Fruit fly (Drosophila melanogaster) whole organism, embryonic: Measurements from ENCODE around the gene Wdr33.

Experiments used
- Atf6 ChIP-seq: fragments of 200-800 bp; sonication (Bioruptor generic); IDR thresholded peaks from 2 replicates; pipeline ENCODE4 v1.3.6; 2022; ENCODE audit warnings: missing biosample characterization, missing genetic modification characterization
- CG10274 ChIP-seq: fragments of 200-800 bp; sonication (Bioruptor generic); optimal IDR thresholded peaks from 3 replicates; lab custom pipeline; 2017; ENCODE audit warnings: missing biosample characterization, mild to moderate bottlenecking, missing genetic modification characterization
- CG1233 ChIP-seq: fragments of 200-800 bp; sonication (Bioruptor generic); optimal IDR thresholded peaks from 4 replicates; lab custom pipeline; 2018; ENCODE audit warnings: missing biosample characterization, mild to moderate bottlenecking, missing genetic modification characterization
- CG12744 ChIP-seq: fragments of 200-800 bp; sonication (Bioruptor generic); optimal IDR thresholded peaks from 2 replicates; lab custom pipeline; 2016; ENCODE audit warnings: missing biosample characterization, missing genetic modification characterization
- CG15269 ChIP-seq: fragments of 200-800 bp; sonication (Bioruptor generic); optimal IDR thresholded peaks from 2 replicates; lab custom pipeline; 2018; ENCODE audit warnings: missing biosample characterization, mild to moderate bottlenecking, missing genetic modification characterization, moderate library complexity
- CG1602 ChIP-seq: fragments of 200-800 bp; sonication (Bioruptor generic); optimal IDR thresholded peaks from 3 replicates; lab custom pipeline; 2016; ENCODE audit warnings: missing biosample characterization, missing genetic modification characterization
- CG1603 ChIP-seq: fragments of 200-800 bp; sonication (Bioruptor generic); optimal IDR thresholded peaks from 2 replicates; lab custom pipeline; 2019; ENCODE audit warnings: missing biosample characterization, mild to moderate bottlenecking, missing genetic modification characterization, moderate library complexity
- CG16815 ChIP-seq: fragments of 200-800 bp; sonication (Bioruptor generic); optimal IDR thresholded peaks from 3 replicates; lab custom pipeline; 2017; ENCODE audit warnings: missing biosample characterization, mild to moderate bottlenecking, missing genetic modification characterization
- CG18011 ChIP-seq: fragments of 200-800 bp; sonication (Bioruptor generic); optimal IDR thresholded peaks from 2 replicates; lab custom pipeline; 2017; ENCODE audit warnings: missing biosample characterization, missing genetic modification characterization, mild to moderate bottlenecking, moderate library complexity, missing genotype
- CG1832 ChIP-seq: fragments of 200-800 bp; sonication (Bioruptor generic); optimal IDR thresholded peaks from 2 replicates; lab custom pipeline; 2017; ENCODE audit warnings: missing biosample characterization, mild to moderate bottlenecking, missing genetic modification characterization, inconsistent platforms
- CG2116 ChIP-seq: fragments of 200-800 bp; sonication (Bioruptor generic); optimal IDR thresholded peaks from 3 replicates; lab custom pipeline; 2018; ENCODE audit warnings: missing biosample characterization, mild to moderate bottlenecking, missing genetic modification characterization
- CG2199 ChIP-seq: fragments of 200-800 bp; sonication (Bioruptor generic); IDR thresholded peaks from 3 replicates; pipeline ENCODE4 v1.3.6; 2022; ENCODE audit warnings: missing biosample characterization, missing genetic modification characterization
- CG3065 ChIP-seq: fragments of 200-800 bp; sonication (Bioruptor generic); optimal IDR thresholded peaks from 2 replicates; lab custom pipeline; 2016; ENCODE audit warnings: missing biosample characterization, missing genetic modification characterization
- CG32532 ChIP-seq: fragments of 200-800 bp; sonication (Bioruptor generic); IDR thresholded peaks from 2 replicates; pipeline ENCODE4 v1.3.6; 2022; ENCODE audit warnings: missing biosample characterization, missing genetic modification characterization
- CG32767 ChIP-seq: fragments of 200-800 bp; sonication (Bioruptor generic); IDR thresholded peaks from 2 replicates; pipeline ENCODE4 v1.3.6; 2022; ENCODE audit warnings: missing biosample characterization, missing genetic modification characterization
- CG3281 ChIP-seq: fragments of 200-800 bp; sonication (Bioruptor generic); optimal IDR thresholded peaks from 3 replicates; lab custom pipeline; 2017; ENCODE audit warnings: missing biosample characterization, mild to moderate bottlenecking, missing genetic modification characterization
- CG42726 ChIP-seq: fragments of 200-800 bp; sonication (Bioruptor generic); IDR thresholded peaks from 2 replicates; pipeline ENCODE4 v1.3.6; 2022; ENCODE audit warnings: missing biosample characterization, missing genetic modification characterization; ENCODE audit not compliant: partially characterized antibody
- CG7839 ChIP-seq: fragments of 200-800 bp; sonication (Bioruptor generic); optimal IDR thresholded peaks from 3 replicates; lab custom pipeline; 2018; ENCODE audit warnings: missing biosample characterization, mild to moderate bottlenecking, missing genetic modification characterization, moderate library complexity
- CG9932 ChIP-seq: fragments of 200-800 bp; sonication (Bioruptor generic); IDR thresholded peaks from 2 replicates; pipeline ENCODE4 v1.3.6; 2022; ENCODE audit warnings: missing biosample characterization, missing genetic modification characterization
- CHES-1-like ChIP-seq: fragments of 200-800 bp; sonication (Bioruptor generic); optimal IDR thresholded peaks from 2 replicates; lab custom pipeline; 2016; ENCODE audit warnings: missing biosample characterization, missing genetic modification characterization
- Dip3 ChIP-seq: fragments of 200-800 bp; sonication (Bioruptor generic); optimal IDR thresholded peaks from 3 replicates; lab custom pipeline; 2016; ENCODE audit warnings: missing biosample characterization, missing genetic modification characterization
- E2f2 ChIP-seq: fragments of 200-800 bp; sonication (Bioruptor generic); IDR thresholded peaks from 2 replicates; pipeline ENCODE4 v1.3.6; 2022; ENCODE audit warnings: missing biosample characterization, missing genetic modification characterization
- Ets65A ChIP-seq: fragments of 200-800 bp; sonication (Bioruptor generic); peaks from one replicate; lab custom pipeline; 2016; ENCODE audit warnings: missing biosample characterization, missing genetic modification characterization
- HLHmδ ChIP-seq: fragments of 200-800 bp; sonication (Bioruptor generic); optimal IDR thresholded peaks from 2 replicates; lab custom pipeline; 2018; ENCODE audit warnings: missing biosample characterization, mild to moderate bottlenecking, missing genetic modification characterization, moderate library complexity
- NC2α ChIP-seq: fragments of 200-800 bp; sonication (Bioruptor generic); optimal IDR thresholded peaks from 2 replicates; lab custom pipeline; 2016; ENCODE audit warnings: missing biosample characterization, missing genetic modification characterization
- Opbp ChIP-seq: fragments of 200-800 bp; sonication (Bioruptor generic); IDR thresholded peaks from 3 replicates; pipeline ENCODE4 v1.3.6; 2022; ENCODE audit warnings: missing biosample characterization, missing genetic modification characterization; ENCODE audit not compliant: partially characterized antibody
- Optix ChIP-seq: fragments of 200-800 bp; sonication (Bioruptor generic); IDR thresholded peaks from 3 replicates; pipeline ENCODE4 v1.3.6; 2022; ENCODE audit warnings: missing biosample characterization, missing genetic modification characterization
- Ravus ChIP-seq: fragments of 200-800 bp; sonication (Bioruptor generic); IDR thresholded peaks from 2 replicates; pipeline ENCODE4 v1.3.6; 2022; ENCODE audit warnings: missing biosample characterization, missing genetic modification characterization
- Side ChIP-seq: fragments of 200-800 bp; sonication (Bioruptor generic); optimal IDR thresholded peaks from 2 replicates; lab custom pipeline; 2016; ENCODE audit warnings: missing biosample characterization, missing genetic modification characterization
- Six4 ChIP-seq: fragments of 200-800 bp; sonication (Bioruptor generic); optimal IDR thresholded peaks from 2 replicates; lab custom pipeline; 2016; ENCODE audit warnings: missing biosample characterization, missing genetic modification characterization
- Sry-δ ChIP-seq: fragments of 200-800 bp; sonication (Bioruptor generic); optimal IDR thresholded peaks from 2 replicates; lab custom pipeline; 2016; ENCODE audit warnings: missing biosample characterization, missing genetic modification characterization
- Taf1 ChIP-seq: fragments of 200-800 bp; sonication (Bioruptor generic); IDR thresholded peaks from 2 replicates; pipeline ENCODE4 v1.3.6; 2022; ENCODE audit warnings: missing biosample characterization, missing genetic modification characterization
- ab ChIP-seq: fragments of 200-800 bp; sonication (Bioruptor generic); optimal IDR thresholded peaks from 2 replicates; lab custom pipeline; 2016; ENCODE audit warnings: missing biosample characterization, missing genetic modification characterization
- dmrt11E ChIP-seq: fragments of 200-800 bp; sonication (Bioruptor generic); optimal IDR thresholded peaks from 3 replicates; lab custom pipeline; 2018; ENCODE audit warnings: missing biosample characterization, mild to moderate bottlenecking, missing genetic modification characterization, moderate library complexity
- dpn ChIP-seq, 2 experiments: fragments of 200-800 bp; sonication (Bioruptor generic); optimal IDR thresholded peaks; 3 replicates each; lab custom pipeline; 2016; ENCODE audit warnings: missing biosample characterization in 2 of 2, missing genetic modification characterization in 2 of 2
- dysf ChIP-seq: fragments of 200-800 bp; sonication (Bioruptor generic); IDR thresholded peaks from 3 replicates; pipeline ENCODE4 v1.3.6; 2022; ENCODE audit warnings: missing biosample characterization, missing genetic modification characterization
- emc ChIP-seq: fragments of 200-800 bp; sonication (Bioruptor generic); optimal IDR thresholded peaks from 2 replicates; lab custom pipeline; 2016; ENCODE audit warnings: missing biosample characterization, missing genetic modification characterization
- fru ChIP-seq: fragments of >200 bp; optimal IDR thresholded peaks from 2 replicates; lab custom pipeline; 2017
- gro ChIP-seq: fragments of 200-800 bp; sonication (Bioruptor generic); optimal IDR thresholded peaks from 2 replicates; lab custom pipeline; 2016; ENCODE audit warnings: missing biosample characterization, missing genetic modification characterization
- gsb-n ChIP-seq: fragments of 200-800 bp; sonication (Bioruptor generic); optimal IDR thresholded peaks from 3 replicates; lab custom pipeline; 2018; ENCODE audit warnings: missing biosample characterization, mild to moderate bottlenecking, missing genetic modification characterization
- ham ChIP-seq: fragments of 200-800 bp; sonication (Bioruptor generic); IDR thresholded peaks from 2 replicates; pipeline ENCODE4 v1.3.6; 2022; ENCODE audit warnings: missing biosample characterization, missing genetic modification characterization
- jing ChIP-seq: fragments of 200-800 bp; sonication (Bioruptor generic); optimal IDR thresholded peaks from 2 replicates; lab custom pipeline; 2018; ENCODE audit warnings: missing biosample characterization, mild to moderate bottlenecking, missing genetic modification characterization
- ken ChIP-seq: fragments of 200-800 bp; sonication (Bioruptor generic); IDR thresholded peaks from 3 replicates; pipeline ENCODE4 v1.3.6; 2022; ENCODE audit warnings: missing biosample characterization, missing genetic modification characterization
- mam ChIP-seq: fragments of 200-800 bp; sonication (Bioruptor generic); optimal IDR thresholded peaks from 3 replicates; lab custom pipeline; 2016; ENCODE audit warnings: missing biosample characterization, missing genetic modification characterization
- nmo ChIP-seq: fragments of 200-800 bp; sonication (Bioruptor generic); optimal IDR thresholded peaks from 2 replicates; lab custom pipeline; 2018; ENCODE audit warnings: missing biosample characterization, mild to moderate bottlenecking, missing genetic modification characterization, moderate library complexity
- scrt ChIP-seq: fragments of 200-800 bp; sonication (Bioruptor generic); optimal IDR thresholded peaks from 2 replicates; lab custom pipeline; 2018; ENCODE audit warnings: missing biosample characterization, mild to moderate bottlenecking, missing genetic modification characterization, moderate library complexity
- tgo ChIP-seq: fragments of 200-800 bp; sonication (Bioruptor generic); IDR thresholded peaks from 3 replicates; pipeline ENCODE4 v1.3.6; 2022; ENCODE audit warnings: missing biosample characterization, missing genetic modification characterization
- tna ChIP-seq: fragments of 200-800 bp; sonication (Bioruptor generic); IDR thresholded peaks from 2 replicates; pipeline ENCODE4 v1.3.6; 2022; ENCODE audit warnings: missing biosample characterization, missing genetic modification characterization; ENCODE audit not compliant: partially characterized antibody
- unc-4 ChIP-seq: fragments of 200-800 bp; sonication (Bioruptor generic); IDR thresholded peaks from 2 replicates; pipeline ENCODE4 v1.3.6; 2022; ENCODE audit warnings: missing biosample characterization, missing genetic modification characterization; ENCODE audit not compliant: partially characterized antibody
- yki ChIP-seq: fragments of >200 bp; optimal IDR thresholded peaks from 3 replicates; lab custom pipeline; 2018

The Wdr33 gene

DNA sequence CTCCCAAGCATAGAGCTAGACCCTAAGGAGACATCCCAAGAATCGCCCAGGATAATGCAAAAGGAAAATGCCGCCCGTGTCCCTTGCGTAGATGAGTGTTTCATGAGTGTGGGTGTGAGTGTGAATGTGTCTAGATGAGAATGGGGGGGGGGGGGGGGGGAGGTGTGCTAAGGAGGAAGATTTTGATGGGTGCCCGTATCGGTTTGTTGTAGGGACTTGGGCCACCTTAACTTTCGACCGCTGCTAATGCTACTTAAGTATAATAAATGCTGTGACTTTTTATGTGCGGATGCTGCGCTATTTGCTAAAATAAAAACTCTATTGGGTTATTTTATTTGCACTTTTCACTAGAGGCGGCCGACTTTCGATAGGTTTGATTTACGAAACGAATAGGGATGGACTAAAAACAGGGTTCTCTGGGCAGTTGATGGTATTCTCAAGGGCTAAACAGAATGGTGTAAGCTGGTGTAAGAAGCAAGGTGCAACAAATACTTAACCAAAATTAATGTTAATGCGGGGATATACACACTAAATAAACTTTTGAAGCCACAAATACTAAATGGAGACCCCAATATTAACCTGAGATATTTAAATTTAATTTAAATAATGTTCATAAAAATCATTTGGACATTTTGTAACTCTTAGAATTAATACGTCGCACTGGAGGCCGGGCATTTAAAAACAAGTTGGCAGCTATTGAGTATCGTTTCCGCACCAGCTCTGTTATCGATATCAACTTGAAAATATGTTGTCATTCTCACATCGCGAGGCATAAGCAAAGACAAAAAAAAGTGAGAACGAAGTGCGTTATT, 8.7 kb downstream of the Wdr33 start, which contains the start of the genes Xe7 and Atg17 (continued):
- peak; percentile 59 for TF ChIP-seq NC2α (GFP tag; lab: Kevin White, UChicago)
- peak; percentile 94 for TF ChIP-seq dysf (GFP tag; lab: Robert Waterston, UW)
- TF ChIP-seq E2f2 (GFP tag; lab: Robert Waterston, UW), result peak; percentile 64
- TF ChIP-seq dpn (GFP tag; optimal IDR thresholded peaks at IDR 0.05; lab: Kevin White, UChicago), result peak; percentile 92 to 95
- TF ChIP-seq CG3281 (GFP tag; lab: Kevin White, UChicago), result peak; percentile 88
- TF ChIP-seq tna (GFP tag; lab: Robert Waterston, UW), result no peak
- no peak for TF ChIP-seq HLHmδ (GFP tag; lab: Kevin White, UChicago)
- peak; percentile 97 for TF ChIP-seq CG9932 (GFP tag; lab: Robert Waterston, UW)
- TF ChIP-seq unc-4 (GFP tag; lab: Robert Waterston, UW), result peak; percentile 66
- TF ChIP-seq tgo (GFP tag; lab: Robert Waterston, UW), result peak; percentile 84
- peak; percentile 69 for TF ChIP-seq scrt (GFP tag; lab: Kevin White, UChicago)
- TF ChIP-seq Sry-δ (GFP tag; lab: Kevin White, UChicago), result peak; percentile 93
- TF ChIP-seq CG1602 (GFP tag; lab: Kevin White, UChicago), result peak; percentile 94
- TF ChIP-seq Optix, result peak; percentile 81
- peak; percentile 62 for TF ChIP-seq Side (GFP tag; lab: Kevin White, UChicago)
- peak; percentile 85 for TF ChIP-seq Six4 (GFP tag; lab: Kevin White, UChicago)
- peak; percentile 84 for TF ChIP-seq CHES-1-like (GFP tag; lab: Kevin White, UChicago)
- peak; percentile 94 for TF ChIP-seq CG32532 (GFP tag; lab: Robert Waterston, UW)
- peak; percentile 94 for TF ChIP-seq CG7839
- TF ChIP-seq Ets65A, result peak; percentile 99
- peak; percentile 92 for TF ChIP-seq ken (GFP tag; lab: Robert Waterston, UW)
- TF ChIP-seq CG1233 (GFP tag; lab: Kevin White, UChicago), result peak; percentile 88
- TF ChIP-seq CG18011 (GFP tag; lab: Kevin White, UChicago), result peak; percentile 74
- peak; percentile 74 for TF ChIP-seq CG1603 (tag; lab: Kevin White, UChicago)
- TF ChIP-seq nmo (GFP tag; lab: Kevin White, UChicago), result peak; percentile 95
- TF ChIP-seq fru (lab: Kevin White, UChicago), result no peak
- peak; percentile 97 for TF ChIP-seq CG2116 (GFP tag; lab: Kevin White, UChicago)
- peak; percentile 86 for TF ChIP-seq Taf1 (GFP tag; lab: Robert Waterston, UW)
- TF ChIP-seq ab (GFP tag; lab: Kevin White, UChicago), result peak; percentile 71
- TF ChIP-seq mam, result peak; percentile 96
- TF ChIP-seq Opbp (GFP tag; lab: Robert Waterston, UW), result peak; percentile 65; the same call in 2 of the 3 replicates
- no peak for TF ChIP-seq CG2199
- TF ChIP-seq Dip3 (GFP tag; lab: Kevin White, UChicago), result peak; percentile 93
- TF ChIP-seq CG1832 (GFP tag; lab: Kevin White, UChicago), result no peak
- TF ChIP-seq CG32767 (GFP tag; lab: Robert Waterston, UW), result peak; percentile 81
- peak; percentile 94 for TF ChIP-seq CG16815 (GFP tag; lab: Kevin White, UChicago)
- peak; percentile 82 for TF ChIP-seq ham (GFP tag; lab: Robert Waterston, UW)
- no peak for TF ChIP-seq gsb-n
- TF ChIP-seq dmrt11E (tag; lab: Kevin White, UChicago), result peak; percentile 86
- peak; percentile 84 for TF ChIP-seq CG3065 (GFP tag; lab: Kevin White, UChicago)
- TF ChIP-seq gro (GFP tag; lab: Kevin White, UChicago), result peak; percentile 78
- no peak for TF ChIP-seq CG42726
- peak; percentile 76 for TF ChIP-seq CG10274
- peak; percentile 94 for TF ChIP-seq CG15269
- TF ChIP-seq Ravus (GFP tag; lab: Robert Waterston, UW), result peak; percentile 63
- TF ChIP-seq emc (GFP tag; lab: Kevin White, UChicago), result peak; percentile 77
- TF ChIP-seq yki (lab: Kevin White, UChicago), result no peak
- peak; percentile 76 for TF ChIP-seq jing (GFP tag; lab: Kevin White, UChicago)
- TF ChIP-seq Atf6 (GFP tag; lab: Robert Waterston, UW), result peak; percentile 85
- peak; percentile 57 for TF ChIP-seq CG12744 (GFP tag; lab: Kevin White, UChicago)
